Worm (Caenorhabditis elegans) whole organism, young adult: ENCODE measurements around the gene srxa-18.
A peak's percentile ranks its signal among the peaks of the same experiment; 100 is the strongest.

Source experiments
- D2030.7 ChIP-seq: fragments of 200-800 bp; sonication (Bioruptor generic); IDR thresholded peaks from 2 replicates; pipeline ENCODE4 v1.3.6; 2022; ENCODE audit warnings: missing genetic modification reagents, missing genetic modification characterization, missing compliant biosample characterization
- F22D6.2 ChIP-seq: sonication (generic microtip); optimal IDR thresholded peaks from 2 replicates; lab custom pipeline; 2016; ENCODE audit warnings: mild to moderate bottlenecking, missing genetic modification characterization, missing compliant biosample characterization
- F37B4.10 ChIP-seq: fragments of 200-800 bp; sonication (Bioruptor generic); IDR thresholded peaks from 2 replicates; pipeline ENCODE4 v1.3.6; 2022; ENCODE audit warnings: missing genetic modification characterization, missing compliant biosample characterization
- F39B2.1 ChIP-seq: fragments of 200-800 bp; sonication (Bioruptor generic); IDR thresholded peaks from 2 replicates; pipeline ENCODE4 v1.3.6; 2022; ENCODE audit warnings: missing genetic modification reagents, missing genetic modification characterization, missing compliant biosample characterization
- K11D2.4 ChIP-seq: fragments of 200-800 bp; sonication (Bioruptor generic); IDR thresholded peaks from 2 replicates; pipeline ENCODE4 v1.3.6; 2022; ENCODE audit warnings: missing genetic modification reagents, missing genetic modification characterization, missing compliant biosample characterization
- K12H6.12 ChIP-seq: fragments of 200-800 bp; sonication (Bioruptor generic); optimal IDR thresholded peaks from 2 replicates; lab custom pipeline; 2018; ENCODE audit warnings: mild to moderate bottlenecking, missing genetic modification characterization, missing compliant biosample characterization
- T26A5.8 ChIP-seq: sonication (generic microtip); optimal IDR thresholded peaks from 2 replicates; lab custom pipeline; 2016; ENCODE audit warnings: missing genetic modification characterization, missing compliant biosample characterization
- Y67H2A.10 ChIP-seq: fragments of 200-800 bp; sonication (Bioruptor generic); conservative IDR thresholded peaks from 2 replicates; pipeline ENCODE4 v1.3.6; 2022; ENCODE audit warnings: missing genetic modification reagents, missing genetic modification characterization, missing compliant biosample characterization
- Y79H2A.3 ChIP-seq: fragments of 200-800 bp; sonication (Bioruptor generic); conservative IDR thresholded peaks from 2 replicates; pipeline ENCODE4 v1.3.6; 2022; ENCODE audit warnings: missing genetic modification reagents, missing genetic modification characterization, missing compliant biosample characterization
- Y95B8A.8 ChIP-seq: fragments of 200-800 bp; sonication (Bioruptor generic); IDR thresholded peaks from 2 replicates; pipeline ENCODE4 v1.3.6; 2022; ENCODE audit warnings: missing genetic modification reagents, missing genetic modification characterization, missing compliant biosample characterization
- dox-1 ChIP-seq: fragments of 200-800 bp; sonication (Bioruptor generic); IDR thresholded peaks from 2 replicates; pipeline ENCODE4 v1.3.6; 2022; ENCODE audit warnings: missing genetic modification reagents, missing genetic modification characterization, missing compliant biosample characterization
- fkh-3 ChIP-seq: sonication (generic microtip); optimal IDR thresholded peaks from 2 replicates; lab custom pipeline; 2016; ENCODE audit warnings: mild to moderate bottlenecking, missing genetic modification characterization, missing compliant biosample characterization
- hlh-12 ChIP-seq: sonication (generic microtip); optimal IDR thresholded peaks from 2 replicates; lab custom pipeline; 2016; ENCODE audit warnings: missing genetic modification characterization, missing compliant biosample characterization
- hmg-20 ChIP-seq: fragments of 200-800 bp; sonication (Bioruptor generic); IDR thresholded peaks from 2 replicates; pipeline ENCODE4 v1.3.6; 2022; ENCODE audit warnings: missing genetic modification reagents, missing genetic modification characterization, missing compliant biosample characterization
- hsf-1 ChIP-seq: fragments of 200-800 bp; sonication (Bioruptor generic); IDR thresholded peaks from 2 replicates; pipeline ENCODE4 v1.3.6; 2022; ENCODE audit warnings: missing genetic modification reagents, missing genetic modification characterization, missing compliant biosample characterization
- lsl-1 ChIP-seq: fragments of 200-800 bp; sonication (Bioruptor generic); optimal IDR thresholded peaks from 2 replicates; lab custom pipeline; 2018; ENCODE audit warnings: mild to moderate bottlenecking, missing genetic modification characterization, moderate library complexity, missing compliant biosample characterization
- madf-6 ChIP-seq: fragments of 200-800 bp; sonication (Bioruptor generic); IDR thresholded peaks from 2 replicates; pipeline ENCODE4 v1.3.6; 2022; ENCODE audit warnings: missing genetic modification reagents, missing genetic modification characterization, missing compliant biosample characterization
- nfya-1 ChIP-seq: sonication (generic microtip); optimal IDR thresholded peaks from 2 replicates; lab custom pipeline; 2017; ENCODE audit warnings: antibody characterized with exemption, missing compliant biosample characterization, missing genetic modification characterization, borderline replicate concordance; ENCODE audit not compliant: insufficient read depth
- nfyb-1 ChIP-seq: fragments of 200-800 bp; sonication (Bioruptor generic); IDR thresholded peaks from 2 replicates; pipeline ENCODE4 v1.3.6; 2022; ENCODE audit warnings: missing genetic modification reagents, missing genetic modification characterization, missing compliant biosample characterization
- nhr-80 ChIP-seq: sonication (generic microtip); optimal IDR thresholded peaks from 2 replicates; lab custom pipeline; 2016; ENCODE audit warnings: missing genetic modification characterization, missing compliant biosample characterization
- pha-4 ChIP-seq: fragments of 150-350 bp; sonication (generic microtip); optimal IDR thresholded peaks from 2 replicates; lab custom pipeline; 2014; ENCODE audit warnings: missing biosample characterization, missing genetic modification reagents, missing genetic modification characterization
- repo-1 ChIP-seq: sonication (generic microtip); optimal IDR thresholded peaks from 2 replicates; lab custom pipeline; 2017; ENCODE audit warnings: mild to moderate bottlenecking, missing genetic modification characterization, missing compliant biosample characterization
- snpc-1.1 ChIP-seq: sonication (generic microtip); optimal IDR thresholded peaks from 2 replicates; lab custom pipeline; 2017; ENCODE audit warnings: missing genetic modification characterization, mild to moderate bottlenecking, missing compliant biosample characterization, antibody characterized with exemption, moderate library complexity, missing genotype, missing genetic modification reagents; ENCODE audit not compliant: insufficient read depth
- snpc-3.4 ChIP-seq: sonication (generic microtip); optimal IDR thresholded peaks from 2 replicates; lab custom pipeline; 2017; ENCODE audit warnings: missing genetic modification characterization, mild to moderate bottlenecking, missing compliant biosample characterization, antibody characterized with exemption, moderate library complexity, missing genotype, missing genetic modification reagents
- tbp1 ChIP-seq: fragments of 200-800 bp; sonication (Bioruptor generic); optimal IDR thresholded peaks from 2 replicates; lab custom pipeline; 2018; ENCODE audit warnings: mild to moderate bottlenecking, missing genetic modification characterization, missing compliant biosample characterization
- unc-130 ChIP-seq: sonication (generic microtip); optimal IDR thresholded peaks from 2 replicates; lab custom pipeline; 2016; ENCODE audit warnings: missing genetic modification reagents, missing genetic modification characterization, missing compliant biosample characterization
- xnd-1 ChIP-seq: sonication (generic microtip); optimal IDR thresholded peaks from 2 replicates; lab custom pipeline; 2016; ENCODE audit warnings: missing genotype, missing genetic modification reagents, missing genetic modification characterization, missing compliant biosample characterization
- zfh-2 ChIP-seq: fragments of 200-800 bp; sonication (Bioruptor generic); conservative IDR thresholded peaks from 2 replicates; pipeline ENCODE4 v1.3.6; 2022; ENCODE audit warnings: missing genetic modification reagents, missing genetic modification characterization, missing compliant biosample characterization
- ztf-22 ChIP-seq: fragments of 200-800 bp; sonication (Bioruptor generic); optimal IDR thresholded peaks from 2 replicates; lab custom pipeline; 2018; ENCODE audit warnings: mild to moderate bottlenecking, missing genetic modification characterization, moderate library complexity, missing compliant biosample characterization
- ztf-26 ChIP-seq: sonication (generic microtip); optimal IDR thresholded peaks from 2 replicates; lab custom pipeline; 2017; ENCODE audit warnings: missing genetic modification characterization, missing compliant biosample characterization
- ztf-28 ChIP-seq: fragments of 200-800 bp; sonication (Bioruptor generic); IDR thresholded peaks from 2 replicates; pipeline ENCODE4 v1.3.6; 2022; ENCODE audit warnings: missing genetic modification reagents, missing genetic modification characterization, missing compliant biosample characterization
- ztf-6 ChIP-seq: fragments of 200-800 bp; sonication (Bioruptor generic); IDR thresholded peaks from 2 replicates; pipeline ENCODE4 v1.3.6; 2022; ENCODE audit warnings: missing genetic modification reagents, missing genetic modification characterization, missing compliant biosample characterization

The srxa-18 gene

DNA sequence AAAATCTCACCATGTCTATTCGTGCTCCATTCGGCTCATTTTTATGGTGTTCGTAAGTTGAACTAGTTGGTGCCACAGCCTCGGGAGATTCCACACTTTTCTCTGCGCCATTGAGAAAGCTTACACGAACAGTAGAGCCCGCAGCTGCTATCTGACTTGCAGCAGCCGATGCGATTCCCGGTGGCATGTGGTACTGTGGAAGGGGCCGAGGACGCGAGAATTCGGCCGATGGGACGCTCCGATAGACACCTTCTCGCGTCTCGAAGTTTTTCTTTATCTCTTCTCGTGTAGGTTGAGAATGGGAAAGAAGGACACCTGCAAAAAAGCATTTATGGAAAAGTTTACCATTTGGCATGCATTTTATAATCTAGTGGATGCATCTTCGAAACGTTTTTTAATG lies 12.5 kb upstream of the srxa-18 start:
- TF ChIP-seq xnd-1 (no peak), nfya-1 (tag; lab: Kevin White, UChicago) (no peak), lsl-1 (GFP tag; lab: Kevin White, UChicago) (no peak), zfh-2 (GFP tag; lab: Robert Waterston, UW) (peak; percentile 64)

DNA sequence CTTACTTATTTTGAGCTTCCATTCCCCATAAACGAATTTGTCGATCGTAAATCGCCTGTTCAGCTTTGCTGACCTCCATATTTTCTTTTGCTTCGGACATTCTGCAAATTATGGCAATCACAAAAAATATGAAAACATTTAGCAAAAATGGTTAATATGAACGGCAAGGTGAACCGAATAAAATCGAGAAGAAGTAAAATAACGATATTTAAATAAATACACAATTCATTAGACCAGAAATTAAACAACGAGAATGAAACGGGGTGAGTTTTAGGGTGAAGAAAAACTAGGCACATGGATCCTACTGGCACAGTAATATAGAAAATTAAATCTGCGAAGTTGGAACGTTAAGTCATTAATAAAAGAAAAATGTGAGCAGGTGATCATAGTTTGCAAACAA lies 9.4 kb upstream of the srxa-18 start, which contains the start of gene aos-1:
Gene aos-1 (minus strand): TSS at position 101 of the 400 bp plus-strand sequence.
- TF ChIP-seq tbp1 (GFP tag; lab: Kevin White, UChicago), result no peak
- TF ChIP-seq madf-6 (GFP tag; lab: Robert Waterston, UW), result no peak
- no peak for TF ChIP-seq dox-1 (GFP tag; lab: Robert Waterston, UW)
- TF ChIP-seq unc-130 (GFP tag; lab: Kevin White, UChicago), result no peak
- TF ChIP-seq hsf-1 (GFP tag; lab: Robert Waterston, UW), result no peak
- TF ChIP-seq repo-1 (tag; lab: Kevin White, UChicago), result no peak

DNA sequence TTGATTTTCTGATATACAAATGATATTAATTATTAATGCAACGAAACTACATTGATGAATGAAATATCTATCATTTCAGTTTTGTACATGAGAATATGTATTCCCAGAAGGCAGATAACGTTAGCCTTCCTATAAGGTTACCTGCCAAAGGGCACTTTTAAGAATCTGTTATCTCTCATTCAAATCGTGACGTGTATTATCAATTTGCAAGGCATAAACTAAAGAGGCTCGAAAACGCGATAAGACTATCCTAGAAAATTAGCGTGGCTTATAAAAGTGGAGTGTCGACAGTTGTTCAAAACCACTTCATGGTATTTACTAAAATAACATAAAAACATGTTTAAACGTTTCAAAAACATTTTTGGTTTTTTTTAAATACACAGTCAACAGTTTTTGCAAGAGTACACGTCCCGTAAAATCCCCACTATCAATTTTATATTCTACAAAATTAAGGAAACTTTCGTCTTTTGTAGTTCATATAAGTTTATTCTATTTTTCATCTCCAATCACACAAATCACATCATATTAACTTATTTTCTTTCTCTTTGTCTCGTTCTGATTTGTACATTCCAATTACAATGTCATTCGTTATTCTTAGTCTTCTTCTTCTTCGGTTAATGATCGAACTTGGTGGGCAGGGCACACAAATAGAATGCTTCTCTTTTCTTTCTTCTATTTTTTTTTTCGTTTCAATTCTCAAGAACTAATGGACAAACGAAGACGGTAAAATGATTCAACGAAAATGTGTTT lies 4.2 kb upstream of the srxa-18 start, which contains the start of gene C08B6.10:
Gene C08B6.10 (plus strand): TSS at position 700 of the 750 bp plus-strand sequence.
- TF ChIP-seq madf-6 (GFP tag; lab: Robert Waterston, UW) (no peak), K12H6.12 (tag; lab: Kevin White, UChicago) (no peak), snpc-3.4 (tag; lab: Kevin White, UChicago) (no peak), K11D2.4 (no peak), F22D6.2 (tag; lab: Kevin White, UChicago) (no peak), hlh-12 (tag; lab: Kevin White, UChicago) (no peak), T26A5.8 (tag; lab: Kevin White, UChicago) (no peak), hmg-20 (GFP tag; lab: Robert Waterston, UW) (no peak), D2030.7 (GFP tag; lab: Robert Waterston, UW) (no peak)

DNA sequence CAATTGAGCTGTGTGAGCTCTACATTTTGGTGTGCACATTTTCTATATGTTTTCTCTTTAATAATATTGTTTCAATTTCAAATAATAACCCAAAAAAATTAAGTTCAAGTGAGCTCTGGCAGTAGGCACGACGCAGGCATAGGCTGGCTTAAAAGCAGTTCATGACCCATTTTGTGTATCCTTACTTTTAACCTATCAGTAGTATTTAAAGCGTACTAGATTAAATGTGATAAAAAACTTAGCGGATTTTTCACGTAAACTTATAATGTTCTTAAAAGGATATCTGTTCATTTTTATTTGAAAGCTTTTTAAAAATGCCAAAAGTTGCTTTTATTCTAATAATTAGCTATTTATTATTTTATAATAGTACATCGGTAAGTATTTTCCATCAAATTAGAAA lies 2.5 kb upstream of the srxa-18 start, which contains the start of gene C08B6.6:
Gene C08B6.6 (plus strand): TSS at position 301 of the 400 bp plus-strand sequence.
- no peak for TF ChIP-seq ztf-26 (tag; lab: Kevin White, UChicago)
- no peak for TF ChIP-seq Y79H2A.3 (GFP tag; lab: Robert Waterston, UW)
- TF ChIP-seq pha-4, result no peak
- no peak for TF ChIP-seq ztf-28 (GFP tag; lab: Robert Waterston, UW)
- TF ChIP-seq ztf-6, result no peak
- TF ChIP-seq snpc-1.1 (tag; lab: Kevin White, UChicago), result no peak
- TF ChIP-seq fkh-3 (tag; lab: Kevin White, UChicago), result no peak
- no peak for TF ChIP-seq dox-1 (GFP tag; lab: Robert Waterston, UW)

DNA sequence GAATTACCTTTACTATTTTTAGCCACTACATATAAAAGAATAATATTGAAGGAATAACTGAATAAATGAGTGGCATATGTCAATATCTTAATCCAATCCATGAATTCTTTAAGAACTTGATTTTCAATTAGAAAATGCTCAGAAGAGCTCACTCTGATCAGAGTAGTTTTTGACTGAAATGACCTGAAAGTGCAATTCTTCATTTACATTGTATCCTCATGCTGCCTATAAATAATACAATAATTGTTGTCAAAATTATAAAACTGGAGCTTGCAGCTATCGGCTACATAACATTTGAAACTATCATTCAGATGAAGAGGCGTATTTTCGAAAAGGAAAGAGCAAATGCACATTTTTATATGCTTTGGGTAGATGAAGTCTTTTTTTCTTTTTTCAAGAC lies 1.9 kb upstream of the srxa-18 start, which contains the start of gene srxa-19:
Gene srxa-19 (minus strand): TSS at position 101 of the 400 bp plus-strand sequence.
- TF ChIP-seq F39B2.1, result no peak
- no peak for TF ChIP-seq nfyb-1 (GFP tag; lab: Robert Waterston, UW)
- TF ChIP-seq, all 124 proteins: peak for 0

DNA sequence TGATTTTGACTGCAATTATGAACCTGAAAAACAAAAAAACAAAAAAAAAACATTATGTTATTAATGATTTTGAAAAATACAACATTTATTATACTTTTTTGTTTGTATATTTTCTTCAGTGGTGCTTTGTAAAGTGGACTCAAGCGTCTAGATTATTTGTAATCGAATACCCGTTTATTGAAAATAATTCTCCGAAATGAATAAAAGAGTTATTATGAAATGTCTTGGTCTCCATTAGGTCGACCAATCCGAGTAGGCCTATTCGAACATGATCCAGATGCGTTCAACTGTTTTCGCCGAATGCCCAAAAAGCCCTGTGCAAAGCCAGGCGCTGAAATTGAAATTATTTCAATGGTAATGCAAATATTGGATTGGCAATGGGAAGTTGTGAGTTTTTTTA lies 3.3 kb downstream of the srxa-18 start, which contains the start of gene C08B6.5:
Gene C08B6.5 (plus strand): TSS at position 301 of the 400 bp plus-strand sequence.
- no peak for TF ChIP-seq ztf-22
- no peak for TF ChIP-seq nhr-80 (tag; lab: Kevin White, UChicago)
- TF ChIP-seq Y67H2A.10 (GFP tag; lab: Robert Waterston, UW), result no peak
- no peak for TF ChIP-seq unc-130 (GFP tag; lab: Kevin White, UChicago)
- no peak for TF ChIP-seq F37B4.10 (GFP tag; lab: Robert Waterston, UW)
- no peak for TF ChIP-seq Y95B8A.8
- TF ChIP-seq, all 124 proteins: peak for 0
